Fruit fly (Drosophila melanogaster) whole organism, prepupa: ENCODE results near the gene CG31204.

ENCODE experiments used
- CG10631 ChIP-seq: fragments of 200-800 bp; sonication (Bioruptor generic); optimal IDR thresholded peaks from 2 replicates; lab custom pipeline; 2016; ENCODE audit warnings: missing biosample characterization, missing genetic modification characterization
- CG10669 ChIP-seq: fragments of 200-800 bp; sonication (Bioruptor generic); optimal IDR thresholded peaks from 3 replicates; lab custom pipeline; 2018; ENCODE audit warnings: missing biosample characterization, mild to moderate bottlenecking, missing genetic modification characterization, moderate library complexity
- CG11294 ChIP-seq: fragments of 200-800 bp; sonication (Bioruptor generic); IDR thresholded peaks from 2 replicates; pipeline ENCODE4 v1.3.6; 2022; ENCODE audit warnings: missing biosample characterization, missing genetic modification characterization
- CG11762 ChIP-seq: fragments of 200-800 bp; sonication (Bioruptor generic); optimal IDR thresholded peaks from 3 replicates; lab custom pipeline; 2016; ENCODE audit warnings: missing biosample characterization, missing genetic modification characterization; ENCODE audit not compliant: insufficient read depth
- CG11902 ChIP-seq: fragments of 200-800 bp; sonication (Bioruptor generic); optimal IDR thresholded peaks from 3 replicates; lab custom pipeline; 2016; ENCODE audit warnings: missing biosample characterization, missing genetic modification characterization
- CG15336 ChIP-seq: fragments of 200-800 bp; sonication (Bioruptor generic); IDR thresholded peaks from 2 replicates; pipeline ENCODE4 v1.3.6; 2022; ENCODE audit warnings: missing biosample characterization, missing genetic modification characterization
- CG1621 ChIP-seq: fragments of 200-800 bp; sonication (Bioruptor generic); optimal IDR thresholded peaks from 3 replicates; lab custom pipeline; 2018; ENCODE audit warnings: missing biosample characterization, mild to moderate bottlenecking, missing genetic modification characterization
- CG16779 ChIP-seq: fragments of 200-800 bp; sonication (Bioruptor generic); optimal IDR thresholded peaks from 3 replicates; lab custom pipeline; 2017; ENCODE audit warnings: missing biosample characterization, mild to moderate bottlenecking, missing genetic modification characterization
- CG3032 ChIP-seq: fragments of 200-800 bp; optimal IDR thresholded peaks from 2 replicates; lab custom pipeline; 2019; ENCODE audit warnings: missing biosample characterization, mild to moderate bottlenecking, missing genetic modification characterization, moderate library complexity
- CG31627 ChIP-seq: fragments of 200-800 bp; sonication (Bioruptor generic); optimal IDR thresholded peaks from 3 replicates; lab custom pipeline; 2016; ENCODE audit warnings: missing biosample characterization, missing genetic modification characterization
- CG34406 ChIP-seq: fragments of 200-800 bp; sonication (Bioruptor generic); optimal IDR thresholded peaks from 3 replicates; lab custom pipeline; 2016; ENCODE audit warnings: missing biosample characterization, missing genetic modification characterization
- CG3919 ChIP-seq: fragments of 200-800 bp; sonication (Bioruptor generic); optimal IDR thresholded peaks from 3 replicates; lab custom pipeline; 2016; ENCODE audit warnings: missing biosample characterization, missing genetic modification characterization
- CG4318 ChIP-seq: fragments of 200-800 bp; sonication (Bioruptor generic); optimal IDR thresholded peaks from 3 replicates; lab custom pipeline; 2017; ENCODE audit warnings: missing biosample characterization, mild to moderate bottlenecking, missing genetic modification characterization
- CG6163 ChIP-seq: fragments of 200-800 bp; sonication (Bioruptor generic); IDR thresholded peaks from 3 replicates; pipeline ENCODE4 v1.3.6; 2022; ENCODE audit warnings: missing biosample characterization, missing genetic modification characterization
- CG6276 ChIP-seq: fragments of 200-800 bp; sonication (Bioruptor generic); optimal IDR thresholded peaks from 2 replicates; lab custom pipeline; 2017; ENCODE audit warnings: missing biosample characterization, mild to moderate bottlenecking, missing genetic modification characterization
- CG6792 ChIP-seq: fragments of 200-800 bp; sonication (Bioruptor generic); optimal IDR thresholded peaks from 3 replicates; lab custom pipeline; 2016; ENCODE audit warnings: missing biosample characterization, missing genetic modification characterization
- CG6808 ChIP-seq: fragments of 200-800 bp; sonication (Bioruptor generic); optimal IDR thresholded peaks from 3 replicates; lab custom pipeline; 2017; ENCODE audit warnings: missing biosample characterization, missing genetic modification characterization, mild to moderate bottlenecking, moderate library complexity, missing genetic modification reagents
- CG6854 ChIP-seq: fragments of 200-800 bp; sonication (Bioruptor generic); optimal IDR thresholded peaks from 2 replicates; lab custom pipeline; 2017; ENCODE audit warnings: missing biosample characterization, mild to moderate bottlenecking, missing genetic modification characterization
- CG7368 ChIP-seq: fragments of 200-800 bp; sonication (Bioruptor generic); optimal IDR thresholded peaks from 3 replicates; lab custom pipeline; 2016; ENCODE audit warnings: missing biosample characterization, missing genetic modification characterization
- CG8319 ChIP-seq: fragments of 200-800 bp; sonication (Bioruptor generic); optimal IDR thresholded peaks from 3 replicates; lab custom pipeline; 2016; ENCODE audit warnings: missing biosample characterization, missing genetic modification characterization
- CG9139 ChIP-seq: fragments of 200-800 bp; sonication (Bioruptor generic); optimal IDR thresholded peaks from 3 replicates; lab custom pipeline; 2017; ENCODE audit warnings: missing biosample characterization, mild to moderate bottlenecking, missing genetic modification characterization
- Eip78C ChIP-seq: fragments of 200-800 bp; sonication (Bioruptor generic); peaks from one replicate; lab custom pipeline; 2016; ENCODE audit warnings: missing biosample characterization, missing genetic modification characterization
- Eip93F ChIP-seq: fragments of 200-800 bp; sonication (Bioruptor generic); optimal IDR thresholded peaks from 2 replicates; lab custom pipeline; 2016; ENCODE audit warnings: missing biosample characterization, mild to moderate bottlenecking, missing genetic modification characterization
- Ets21C ChIP-seq: fragments of 200-800 bp; sonication (Bioruptor generic); optimal IDR thresholded peaks from 3 replicates; lab custom pipeline; 2016; ENCODE audit warnings: missing biosample characterization, missing genetic modification characterization
- Ets96B ChIP-seq: fragments of 200-800 bp; optimal IDR thresholded peaks from 2 replicates; lab custom pipeline; 2019; ENCODE audit warnings: missing biosample characterization, mild to moderate bottlenecking, missing genetic modification characterization, moderate library complexity
- Hr39 ChIP-seq: fragments of 200-800 bp; sonication (Bioruptor generic); optimal IDR thresholded peaks from 2 replicates; lab custom pipeline; 2016; ENCODE audit warnings: missing biosample characterization, missing genetic modification characterization
- Hr4 ChIP-seq: fragments of 200-800 bp; sonication (Bioruptor generic); optimal IDR thresholded peaks from 3 replicates; lab custom pipeline; 2016; ENCODE audit warnings: missing biosample characterization, missing genetic modification characterization
- Lpt ChIP-seq: fragments of 200-800 bp; sonication (Bioruptor generic); optimal IDR thresholded peaks from 3 replicates; lab custom pipeline; 2016; ENCODE audit warnings: missing biosample characterization, missing genetic modification characterization
- Met ChIP-seq: fragments of 200-800 bp; sonication (Bioruptor generic); optimal IDR thresholded peaks from 3 replicates; lab custom pipeline; 2016; ENCODE audit warnings: missing biosample characterization, missing genetic modification characterization
- OdsH ChIP-seq: fragments of 200-800 bp; sonication (Bioruptor generic); optimal IDR thresholded peaks from 3 replicates; lab custom pipeline; 2016; ENCODE audit warnings: missing biosample characterization, missing genetic modification characterization
- Sox14 ChIP-seq: fragments of 200-800 bp; sonication (Bioruptor generic); optimal IDR thresholded peaks from 3 replicates; lab custom pipeline; 2016; ENCODE audit warnings: missing biosample characterization, missing genetic modification characterization
- Sox15 ChIP-seq: fragments of 200-800 bp; sonication (Bioruptor generic); optimal IDR thresholded peaks from 3 replicates; lab custom pipeline; 2016; ENCODE audit warnings: missing biosample characterization, missing genetic modification characterization
- achi ChIP-seq: fragments of 200-800 bp; sonication (Bioruptor generic); optimal IDR thresholded peaks from 3 replicates; lab custom pipeline; 2016; ENCODE audit warnings: missing biosample characterization, missing genetic modification characterization
- acj6 ChIP-seq: fragments of 200-800 bp; sonication (Bioruptor generic); optimal IDR thresholded peaks from 3 replicates; lab custom pipeline; 2016; ENCODE audit warnings: missing biosample characterization, missing genetic modification characterization
- cyc ChIP-seq: fragments of 200-800 bp; sonication (Bioruptor generic); optimal IDR thresholded peaks from 3 replicates; lab custom pipeline; 2016; ENCODE audit warnings: missing biosample characterization, missing genetic modification characterization
- dac ChIP-seq: fragments of 200-800 bp; sonication (Bioruptor generic); optimal IDR thresholded peaks from 2 replicates; lab custom pipeline; 2017; ENCODE audit warnings: missing biosample characterization, mild to moderate bottlenecking, missing genetic modification characterization
- dsx ChIP-seq: fragments of 200-800 bp; optimal IDR thresholded peaks from 3 replicates; lab custom pipeline; 2019; ENCODE audit warnings: missing biosample characterization, mild to moderate bottlenecking, missing genetic modification characterization, moderate library complexity; ENCODE audit not compliant: poor library complexity, severe bottlenecking
- eg ChIP-seq: fragments of 200-800 bp; sonication (Bioruptor generic); IDR thresholded peaks from 3 replicates; pipeline ENCODE4 v1.3.6; 2022; ENCODE audit warnings: missing biosample characterization, missing genetic modification characterization
- fd59A ChIP-seq: fragments of 200-800 bp; sonication (Bioruptor generic); optimal IDR thresholded peaks from 2 replicates; lab custom pipeline; 2017; ENCODE audit warnings: missing biosample characterization, mild to moderate bottlenecking, missing genetic modification characterization, missing genetic modification reagents
- fd85E ChIP-seq: fragments of 200-800 bp; sonication (Bioruptor generic); optimal IDR thresholded peaks from 3 replicates; lab custom pipeline; 2016; ENCODE audit warnings: missing biosample characterization, missing genetic modification characterization
- fkh ChIP-seq: fragments of 200-800 bp; sonication (Bioruptor generic); optimal IDR thresholded peaks from 3 replicates; lab custom pipeline; 2017; ENCODE audit warnings: missing biosample characterization, mild to moderate bottlenecking, missing genetic modification characterization, moderate library complexity
- lz ChIP-seq: fragments of 200-800 bp; sonication (Bioruptor generic); optimal IDR thresholded peaks from 3 replicates; lab custom pipeline; 2016; ENCODE audit warnings: missing biosample characterization, missing genetic modification characterization
- net ChIP-seq: fragments of 200-800 bp; sonication (Bioruptor generic); optimal IDR thresholded peaks from 3 replicates; lab custom pipeline; 2016; ENCODE audit warnings: missing biosample characterization, missing genetic modification characterization
- pdm3 ChIP-seq: fragments of 200-800 bp; sonication (Bioruptor generic); optimal IDR thresholded peaks from 3 replicates; lab custom pipeline; 2016; ENCODE audit warnings: missing biosample characterization, missing genetic modification characterization
- salr ChIP-seq, 2 experiments: fragments of 200-800 bp; sonication (Bioruptor generic); optimal IDR thresholded peaks; 3 replicates each; lab custom pipeline; 2016 to 2018; ENCODE audit warnings: missing biosample characterization in 2 of 2, missing genetic modification characterization in 2 of 2, mild to moderate bottlenecking in 1 of 2
- spab ChIP-seq: fragments of 200-800 bp; sonication (Bioruptor generic); optimal IDR thresholded peaks from 2 replicates; lab custom pipeline; 2017; ENCODE audit warnings: missing biosample characterization, mild to moderate bottlenecking, missing genetic modification characterization, missing genetic modification reagents
- ss ChIP-seq, 2 experiments: fragments of 200-800 bp; sonication (Bioruptor generic); optimal IDR thresholded peaks; 2 replicates in 1 of 2; 3 replicates in 1 of 2; lab custom pipeline; 2017 to 2018; ENCODE audit warnings: mild to moderate bottlenecking in 2 of 2, missing biosample characterization in 2 of 2, missing genetic modification characterization in 2 of 2, moderate library complexity in 1 of 2
- svp ChIP-seq: fragments of 200-800 bp; sonication (Bioruptor generic); peaks from one replicate; lab custom pipeline; 2016; ENCODE audit warnings: missing biosample characterization, missing genetic modification characterization
- topi ChIP-seq: fragments of 200-800 bp; sonication (Bioruptor generic); optimal IDR thresholded peaks from 3 replicates; lab custom pipeline; 2016; ENCODE audit warnings: missing biosample characterization, missing genetic modification characterization
- vri ChIP-seq: fragments of 200-800 bp; sonication (Bioruptor generic); optimal IDR thresholded peaks from 3 replicates; lab custom pipeline; 2016; ENCODE audit warnings: missing biosample characterization, mild to moderate bottlenecking, missing genetic modification characterization

CG31204 gene

DNA sequence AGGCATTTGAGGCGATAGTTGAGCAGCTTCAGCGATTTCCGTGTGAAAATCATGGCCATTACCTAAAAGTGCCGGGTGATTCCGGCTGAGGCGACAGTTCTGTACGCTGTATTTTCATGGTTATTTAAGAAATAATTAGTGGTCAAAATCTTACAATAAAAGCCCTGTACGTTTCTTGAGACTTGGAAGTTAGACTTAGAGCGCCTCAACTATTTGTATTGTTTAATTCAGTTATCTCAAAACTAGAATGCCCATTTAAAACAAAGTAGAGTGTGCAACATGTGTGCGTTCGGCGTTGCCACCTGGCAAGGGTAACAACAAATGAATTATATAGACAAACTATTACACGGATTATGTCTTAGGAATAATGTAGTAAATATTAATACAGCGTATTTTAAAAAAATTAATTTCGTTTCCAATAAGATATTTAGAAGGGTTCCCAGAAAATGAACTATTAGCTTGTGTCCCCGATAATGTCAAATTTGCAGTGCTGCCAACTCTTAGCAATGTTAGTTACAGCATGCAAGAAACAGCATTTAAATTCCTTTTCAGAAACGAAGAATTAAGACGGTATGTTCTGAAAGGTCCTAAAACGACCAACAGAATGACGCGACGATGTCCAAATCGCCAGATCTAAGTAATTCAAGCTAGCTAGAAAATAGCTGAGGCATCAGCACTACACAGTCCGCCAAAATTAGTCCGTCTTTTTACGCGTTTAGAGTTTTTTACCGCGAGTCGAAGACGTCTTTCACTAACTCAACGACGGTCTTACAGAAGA is 11.4 kb upstream of the CG31204 start, which contains the start of gene Gprk2:
Gene Gprk2 (plus strand): TSS at position 747 of the 778 bp plus-strand sequence.
- TF ChIP-seq lz (GFP tag; lab: Kevin White, UChicago) = peak; percentile 100
- TF ChIP-seq achi (GFP tag; lab: Kevin White, UChicago) = peak; percentile 100
- peak; percentile 100 for TF ChIP-seq CG10669 (GFP tag; lab: Kevin White, UChicago)
- peak; percentile 100 for TF ChIP-seq CG11294 (GFP tag; lab: Robert Waterston, UW)
- TF ChIP-seq CG1621 = peak; percentile 100
- TF ChIP-seq Sox14 (GFP tag; lab: Kevin White, UChicago) = peak; percentile 100
- peak; percentile 100 for TF ChIP-seq CG15336 (GFP tag; lab: Robert Waterston, UW)
- peak; percentile 100 for TF ChIP-seq net
- TF ChIP-seq ss (GFP tag; optimal IDR thresholded peaks at IDR 0.05; lab: Kevin White, UChicago) = peak; percentile 99 to 100
- peak; percentile 100 for TF ChIP-seq CG10631 (GFP tag; lab: Kevin White, UChicago)
- TF ChIP-seq CG9139 (GFP tag; lab: Kevin White, UChicago) = peak; percentile 100
- peak; percentile 100 for TF ChIP-seq fd59A (GFP tag; lab: Kevin White, UChicago)
- TF ChIP-seq Hr4 = peak; percentile 100
- peak; percentile 100 for TF ChIP-seq Eip93F (GFP tag; lab: Kevin White, UChicago)
- peak; percentile 99 for TF ChIP-seq CG8319
- peak; percentile 100 for TF ChIP-seq topi
- TF ChIP-seq Lpt = peak; percentile 100
- peak; percentile 100 for TF ChIP-seq CG11762 (GFP tag; lab: Kevin White, UChicago)
- peak; percentile 100 for TF ChIP-seq cyc (GFP tag; lab: Kevin White, UChicago)
- TF ChIP-seq CG6276 (GFP tag; lab: Kevin White, UChicago) = peak; percentile 100
- peak; percentile 100 for TF ChIP-seq CG6792 (GFP tag; lab: Kevin White, UChicago)
- TF ChIP-seq CG3919 (GFP tag; lab: Kevin White, UChicago) = peak; percentile 100
- peak; percentile 100 for TF ChIP-seq CG6163 (GFP tag; lab: Robert Waterston, UW)
- peak; percentile 100 for TF ChIP-seq acj6 (GFP tag; lab: Kevin White, UChicago)
- peak; percentile 100 for TF ChIP-seq Hr39
- TF ChIP-seq spab (GFP tag; lab: Kevin White, UChicago) = peak; percentile 100
- peak; percentile 100 for TF ChIP-seq CG6854
- TF ChIP-seq dsx = peak; percentile 99
- TF ChIP-seq CG11902 = peak; percentile 100
- TF ChIP-seq CG6808 = peak; percentile 99
- TF ChIP-seq eg = peak; percentile 100
- peak; percentile 100 for TF ChIP-seq svp
- peak; percentile 100 for TF ChIP-seq Ets21C (GFP tag; lab: Kevin White, UChicago)
- TF ChIP-seq CG34406 (GFP tag; lab: Kevin White, UChicago) = peak; percentile 100
- peak; percentile 95 for TF ChIP-seq fkh (GFP tag; lab: Kevin White, UChicago)
- peak; percentile 100 for TF ChIP-seq salr (GFP tag; optimal IDR thresholded peaks at IDR 0.05; lab: Kevin White, UChicago)
- TF ChIP-seq vri (GFP tag; lab: Kevin White, UChicago) = peak; percentile 100
- TF ChIP-seq CG31627 (GFP tag; lab: Kevin White, UChicago) = peak; percentile 100
- TF ChIP-seq Ets96B (tag; lab: Kevin White, UChicago) = peak; percentile 100
- peak; percentile 99 for TF ChIP-seq fd85E
- peak; percentile 100 for TF ChIP-seq Sox15 (GFP tag; lab: Kevin White, UChicago)
- TF ChIP-seq Eip78C (GFP tag; lab: Kevin White, UChicago) = peak; percentile 100
- peak; percentile 100 for TF ChIP-seq CG3032
- peak; percentile 100 for TF ChIP-seq dac (GFP tag; lab: Kevin White, UChicago)
- peak; percentile 100 for TF ChIP-seq CG7368 (GFP tag; lab: Kevin White, UChicago)
- peak; percentile 100 for TF ChIP-seq pdm3 (GFP tag; lab: Kevin White, UChicago)
- peak; percentile 100 for TF ChIP-seq CG4318 (GFP tag; lab: Kevin White, UChicago)
- TF ChIP-seq Met = peak; percentile 100
- TF ChIP-seq OdsH (GFP tag; lab: Kevin White, UChicago) = peak; percentile 100
- TF ChIP-seq CG16779 (tag; lab: Kevin White, UChicago) = peak; percentile 99
